Worm (Caenorhabditis elegans): ENCODE data around the gene F26A1.1.

F26A1.1 gene

DNA sequence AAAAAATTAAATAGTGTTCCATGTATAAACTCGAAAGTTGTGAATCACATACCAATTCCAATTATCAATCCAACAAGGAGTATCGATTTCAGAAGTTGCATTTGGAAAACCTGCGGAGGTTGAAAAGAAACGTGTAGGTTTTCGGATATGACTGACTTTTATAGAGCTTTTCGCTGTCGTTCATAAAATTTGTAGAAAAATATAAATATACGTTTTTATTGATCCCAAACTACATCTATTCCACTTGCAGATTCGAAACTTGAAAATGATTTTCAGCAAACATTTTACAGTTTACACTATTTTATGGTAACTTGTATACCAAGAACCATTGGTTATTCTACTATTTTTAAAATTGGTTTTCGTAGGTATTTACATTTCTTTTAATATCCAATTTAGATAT lies 8.1 kb upstream of the F26A1.1 start, which contains the start of gene clec-156:
Gene clec-156 (minus strand): TSS at position 101 of the 400 bp plus-strand sequence.
- TF ChIP-seq him-1 (tag; optimal IDR thresholded peaks at IDR 0.05) (no peak), dao-5 (tag; optimal IDR thresholded peaks at IDR 0.05) (no peak), W03F9.2 (tag; optimal IDR thresholded peaks at IDR 0.05) (no peak)

DNA sequence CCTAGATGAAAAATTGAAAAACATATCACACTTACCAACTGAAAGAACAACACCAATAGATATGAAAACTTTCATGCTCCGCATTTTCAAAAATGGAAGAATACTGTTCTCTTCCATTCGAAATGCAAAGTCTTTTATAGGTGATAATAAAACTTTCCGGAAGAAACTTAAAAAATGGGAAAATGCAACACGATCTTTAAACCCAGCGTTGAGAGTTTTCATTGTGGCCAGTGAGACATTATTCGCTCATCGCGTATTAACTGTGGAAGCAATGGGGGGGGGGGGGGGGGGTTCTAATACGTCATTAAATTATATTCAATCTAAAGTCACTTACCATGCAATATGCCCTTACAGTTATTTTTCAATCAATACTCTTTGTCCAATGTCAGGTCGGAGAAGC lies 6.0 kb upstream of the F26A1.1 start, which contains the start of the genes clec-157 and fkh-5:
Gene clec-157 (minus strand): TSS at position 101 of the 400 bp plus-strand sequence.
Gene fkh-5 (plus strand): TSS at position 336 of the 400 bp plus-strand sequence.
- TF ChIP-seq him-1 (tag; optimal IDR thresholded peaks at IDR 0.05) (no peak), dao-5 (tag; optimal IDR thresholded peaks at IDR 0.05) (no peak), W03F9.2 (tag; optimal IDR thresholded peaks at IDR 0.05) (no peak)

DNA sequence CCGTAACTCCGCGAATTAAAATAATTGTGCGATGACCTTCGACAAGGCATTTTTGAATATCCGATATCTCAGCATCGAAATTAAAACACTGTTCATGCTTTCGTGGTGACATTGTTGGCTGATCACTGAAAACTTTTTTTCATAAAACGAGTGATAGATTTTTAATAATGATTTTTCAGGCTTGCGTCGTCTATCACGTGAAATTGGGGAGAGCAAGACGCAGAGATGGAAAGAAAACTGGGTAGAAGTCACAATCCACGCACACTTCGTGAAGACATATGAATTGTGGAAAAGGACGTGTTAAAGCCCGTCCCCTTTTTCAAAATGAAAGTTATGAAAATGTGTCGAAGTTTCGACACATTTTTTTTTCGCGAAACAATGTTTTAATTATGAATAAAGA lies 568 bp upstream of the F26A1.1 start, which contains the start of gene nonu-1:
Gene nonu-1 (minus strand): TSS at position 169 of the 400 bp plus-strand sequence.
- TF ChIP-seq him-1 (tag; optimal IDR thresholded peaks at IDR 0.05) (no peak), dao-5 (tag; optimal IDR thresholded peaks at IDR 0.05) (no peak), W03F9.2 (tag; optimal IDR thresholded peaks at IDR 0.05) (no peak)

DNA sequence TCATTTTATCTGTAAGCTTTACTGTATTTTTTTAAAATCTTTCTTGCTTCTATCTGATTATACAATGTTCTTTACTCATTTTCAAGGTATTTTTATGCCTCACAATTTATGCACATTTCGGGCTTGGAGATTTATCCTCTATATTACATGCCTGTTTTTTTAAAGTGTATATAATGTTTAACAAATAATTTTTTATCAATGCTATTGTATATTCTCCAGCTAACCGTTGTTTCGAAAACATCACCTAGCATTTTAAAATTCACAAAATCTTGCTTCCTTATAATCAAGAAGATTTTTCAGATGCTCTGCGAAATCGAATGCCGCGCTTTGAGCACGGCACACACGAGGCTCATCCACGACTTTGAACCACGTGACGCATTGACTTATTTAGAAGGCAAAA lies 1.7 kb downstream of the F26A1.1 start, which contains the start of gene ced-4:
Gene ced-4 (plus strand): TSS at position 301 of the 400 bp plus-strand sequence.
- TF ChIP-seq dao-5 (tag; optimal IDR thresholded peaks at IDR 0.05) (no peak), him-1 (tag; optimal IDR thresholded peaks at IDR 0.05) (no peak)

DNA sequence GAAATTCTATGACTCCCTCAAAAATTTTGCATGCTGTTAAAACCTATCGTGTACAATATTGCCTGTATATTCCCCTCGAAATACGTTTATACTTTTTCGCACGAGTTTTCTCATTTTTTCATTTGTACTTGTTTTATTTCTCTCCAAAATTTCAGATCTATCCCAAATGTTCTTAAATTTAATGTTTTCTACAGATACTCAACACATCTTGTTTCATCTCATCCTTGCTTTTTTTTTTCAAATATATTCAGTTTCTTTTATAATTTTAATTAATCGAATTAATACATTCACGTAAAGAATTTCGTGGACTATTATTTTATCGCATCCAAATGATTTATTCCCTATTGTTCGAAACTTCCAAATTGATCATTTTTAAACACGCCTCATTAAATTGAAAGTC lies 4.6 kb downstream of the F26A1.1 start, which contains the start of gene C35D10.8:
Gene C35D10.8 (plus strand): TSS at position 301 of the 400 bp plus-strand sequence.
- no peak for TF ChIP-seq dao-5 (tag; optimal IDR thresholded peaks at IDR 0.05)
- no peak for TF ChIP-seq him-1 (tag; optimal IDR thresholded peaks at IDR 0.05)
- TF ChIP-seq W03F9.2 (tag; optimal IDR thresholded peaks at IDR 0.05), result no peak

DNA sequence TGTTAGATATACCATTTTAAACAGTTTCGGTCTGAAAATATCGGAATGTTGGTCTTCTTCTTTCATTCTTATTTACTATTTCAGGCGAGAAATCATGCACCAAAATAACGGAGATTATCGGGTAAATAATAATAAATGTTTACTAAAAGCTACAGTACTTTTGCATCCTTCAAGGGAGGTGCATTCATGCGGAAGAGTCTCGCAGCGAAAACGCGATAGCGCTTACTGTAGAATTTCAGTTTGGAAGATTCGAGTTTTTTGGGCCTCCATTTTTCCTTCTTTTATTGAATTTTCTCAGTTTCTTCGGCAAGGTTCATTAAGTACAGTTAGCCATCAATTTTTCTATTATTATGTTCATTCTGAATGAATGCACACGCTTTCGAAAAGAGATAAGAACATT lies 5.8 kb downstream of the F26A1.1 start, which contains the start of gene C35D10.7:
Gene C35D10.7 (plus strand): TSS at position 85 of the 400 bp plus-strand sequence.
- TF ChIP-seq dao-5 (tag; optimal IDR thresholded peaks at IDR 0.05) (no peak), W03F9.2 (tag; optimal IDR thresholded peaks at IDR 0.05) (no peak)

DNA sequence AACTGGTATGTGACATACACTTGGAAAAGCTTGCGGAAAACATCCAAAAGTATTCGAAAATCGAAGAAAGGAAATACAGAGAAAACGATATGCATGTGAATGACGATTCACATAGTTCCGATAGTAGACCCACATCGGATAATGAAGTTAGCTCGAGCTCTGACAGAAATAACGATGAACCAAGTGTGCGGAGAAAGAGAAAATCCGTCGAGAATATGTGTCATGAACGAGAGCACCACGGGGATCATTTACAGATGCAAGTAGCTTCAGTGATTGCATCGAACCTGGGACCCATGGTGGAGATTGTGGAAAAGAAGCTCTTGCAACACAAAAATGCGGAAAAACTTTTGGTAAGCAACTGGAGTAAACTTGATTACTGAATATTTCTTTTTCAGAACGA lies 6.7 kb downstream of the F26A1.1 start:
- TF ChIP-seq W03F9.2 (tag; optimal IDR thresholded peaks at IDR 0.05), result no peak
- no peak for TF ChIP-seq him-1 (tag; optimal IDR thresholded peaks at IDR 0.05)
- TF ChIP-seq dao-5 (tag; optimal IDR thresholded peaks at IDR 0.05), result no peak

DNA sequence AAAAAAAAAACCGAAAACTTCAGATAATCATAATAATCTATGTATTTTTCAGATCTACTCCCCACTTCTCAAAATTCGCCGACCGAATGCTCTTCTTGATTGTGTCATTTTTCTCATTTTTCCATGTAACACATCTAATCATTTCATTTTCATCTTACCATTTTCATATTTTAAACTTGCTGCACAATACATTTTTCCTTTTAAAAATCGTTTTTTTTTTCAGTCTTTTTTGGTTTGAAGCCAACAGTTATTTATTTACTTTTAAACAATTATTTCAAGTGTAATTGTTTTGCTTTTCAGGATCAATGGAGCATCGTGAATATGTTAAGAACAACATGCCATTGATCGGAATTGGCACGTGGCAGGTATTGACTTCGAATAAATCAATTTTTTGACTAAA lies 8.7 kb downstream of the F26A1.1 start, which contains the start of gene C35D10.6:
Gene C35D10.6 (plus strand): TSS at position 301 of the 400 bp plus-strand sequence.
- TF ChIP-seq W03F9.2 (tag; optimal IDR thresholded peaks at IDR 0.05) (no peak), dao-5 (tag; optimal IDR thresholded peaks at IDR 0.05) (no peak), him-1 (tag; optimal IDR thresholded peaks at IDR 0.05) (no peak)

DNA sequence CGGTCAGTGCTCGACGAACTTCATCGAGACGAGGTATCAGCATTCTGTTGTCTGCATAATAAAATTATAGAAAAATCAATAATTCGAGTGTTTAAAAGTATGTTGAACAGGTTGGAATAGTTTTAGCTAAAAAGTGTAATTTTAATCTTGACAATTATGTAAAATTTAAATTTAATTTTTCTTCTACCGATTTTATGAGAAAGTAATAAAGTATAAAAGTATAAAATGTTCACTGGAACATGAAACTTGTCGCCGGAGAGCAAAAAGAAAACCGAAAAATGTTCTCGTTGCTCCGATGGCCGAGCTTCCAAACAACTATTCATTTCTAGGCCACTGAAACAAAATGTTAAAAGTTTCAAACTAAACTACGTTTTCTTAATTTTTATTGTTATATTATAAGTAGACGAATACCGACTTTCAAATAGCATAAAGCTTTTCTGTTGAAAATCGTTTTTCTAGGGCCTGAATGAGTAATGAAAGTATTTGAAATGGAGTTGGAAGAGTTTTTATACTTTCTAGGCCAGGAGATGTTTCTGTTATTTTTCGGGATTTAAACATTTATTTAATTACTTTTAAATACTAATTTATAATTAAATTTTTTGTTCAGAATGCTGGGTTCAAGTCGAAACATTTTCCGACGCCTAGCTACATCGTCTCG lies 11.6 kb downstream of the F26A1.1 start, which contains the start of the genes C35D10.10 and C35D10.5:
Gene C35D10.10 (minus strand): TSS at position 51 of the 658 bp plus-strand sequence.
Gene C35D10.5 (plus strand): TSS at position 608 of the 658 bp plus-strand sequence.
- TF ChIP-seq W03F9.2 (tag; optimal IDR thresholded peaks at IDR 0.05), result no peak
- no peak for TF ChIP-seq him-1 (tag; optimal IDR thresholded peaks at IDR 0.05)

DNA sequence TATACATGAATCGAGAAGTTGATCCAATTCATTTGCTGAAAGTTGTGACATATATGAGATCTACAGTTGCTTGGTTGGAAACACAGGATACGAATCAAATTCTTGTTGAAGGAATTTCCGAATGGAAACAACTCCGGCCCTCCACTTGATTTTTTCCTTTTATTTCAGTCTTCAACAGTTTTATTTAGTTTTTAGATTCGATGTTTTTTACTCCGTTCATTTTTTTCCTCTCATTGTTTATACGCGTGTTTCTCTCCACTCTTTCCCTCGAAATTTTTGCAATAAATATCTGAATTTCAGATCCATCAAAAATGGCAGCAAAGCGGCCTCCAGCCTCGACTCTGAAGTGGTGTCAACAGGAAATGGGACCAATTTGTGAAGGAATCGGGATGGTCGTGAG lies 12.8 kb downstream of the F26A1.1 start, which contains the start of gene coq-8:
Gene coq-8 (plus strand): TSS at position 301 of the 400 bp plus-strand sequence.
- no peak for TF ChIP-seq W03F9.2 (tag; optimal IDR thresholded peaks at IDR 0.05)
- no peak for TF ChIP-seq him-1 (tag; optimal IDR thresholded peaks at IDR 0.05)

DNA sequence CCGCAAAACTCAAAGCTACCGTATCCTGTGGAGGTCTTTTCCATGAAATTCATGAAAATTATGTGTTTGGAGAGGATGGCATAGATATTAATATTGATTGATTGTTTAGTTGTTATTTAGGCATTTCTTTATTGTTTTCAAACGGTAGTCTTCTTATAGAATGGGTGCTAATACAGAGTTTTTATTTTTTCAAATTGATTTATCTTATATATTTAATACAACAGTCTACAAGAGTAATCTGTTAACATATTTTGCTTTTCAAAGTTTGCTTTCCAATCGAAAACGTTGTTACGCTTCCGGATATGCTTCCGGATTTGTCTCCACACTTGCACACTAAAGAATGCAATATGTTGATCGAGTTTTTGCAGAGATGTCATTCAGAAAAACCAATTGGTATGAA lies 16.5 kb downstream of the F26A1.1 start, which contains the start of gene C35D10.17:
Gene C35D10.17 (plus strand): TSS at position 301 of the 400 bp plus-strand sequence.
- no peak for TF ChIP-seq dao-5 (tag; optimal IDR thresholded peaks at IDR 0.05)
- TF ChIP-seq W03F9.2 (tag; optimal IDR thresholded peaks at IDR 0.05), result no peak
- TF ChIP-seq him-1 (tag; optimal IDR thresholded peaks at IDR 0.05), result no peak

DNA sequence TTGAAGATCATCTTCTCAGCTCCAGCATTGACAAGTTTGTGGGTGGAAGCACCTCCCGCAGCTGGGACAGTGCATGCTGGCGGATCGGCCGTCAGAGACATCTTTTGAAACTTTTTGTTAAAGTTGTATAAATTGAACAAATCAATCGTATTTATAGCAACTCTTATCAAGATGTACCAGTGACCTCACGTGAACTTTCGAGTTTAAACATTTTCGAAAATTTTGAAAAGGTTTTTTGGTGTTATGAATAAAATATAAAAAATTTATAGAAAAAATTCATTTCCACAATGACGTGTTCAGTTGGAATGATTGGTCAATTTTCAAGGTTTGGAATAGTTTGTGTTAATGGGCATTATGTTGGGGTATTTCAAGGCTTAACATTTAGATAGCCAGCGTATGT lies 18.3 kb downstream of the F26A1.1 start, which contains the start of the genes msd-4 and C35D10.3:
Gene msd-4 (minus strand): TSS at position 101 of the 400 bp plus-strand sequence.
Gene C35D10.3 (plus strand): TSS at position 279 of the 400 bp plus-strand sequence.
- TF ChIP-seq W03F9.2 (tag; optimal IDR thresholded peaks at IDR 0.05) (no peak), him-1 (tag; optimal IDR thresholded peaks at IDR 0.05) (no peak), dao-5 (tag; optimal IDR thresholded peaks at IDR 0.05) (no peak)

DNA sequence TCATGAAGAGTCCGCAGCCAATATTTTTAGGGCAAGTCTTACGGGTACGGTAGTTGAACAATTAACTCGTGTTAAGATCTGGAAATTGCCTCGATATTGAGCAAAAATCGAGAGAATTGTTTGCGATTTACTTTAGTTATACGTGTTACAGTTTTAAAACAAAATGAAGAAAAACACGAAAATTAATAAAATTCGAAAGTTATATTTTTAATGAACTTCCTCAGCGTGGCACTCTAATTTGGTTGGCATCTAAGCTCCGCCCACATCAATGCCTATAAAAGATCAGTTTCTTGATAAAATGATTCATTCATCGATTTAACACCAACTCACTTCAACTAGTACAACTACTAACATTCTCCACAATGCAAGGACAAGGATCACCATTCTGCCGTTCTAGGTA lies 20.2 kb downstream of the F26A1.1 start, which contains the start of gene gipc-1:
Gene gipc-1 (plus strand): TSS at position 301 of the 400 bp plus-strand sequence.
- no peak for TF ChIP-seq W03F9.2 (tag; optimal IDR thresholded peaks at IDR 0.05)
- no peak for TF ChIP-seq him-1 (tag; optimal IDR thresholded peaks at IDR 0.05)
- no peak for TF ChIP-seq dao-5 (tag; optimal IDR thresholded peaks at IDR 0.05)

DNA sequence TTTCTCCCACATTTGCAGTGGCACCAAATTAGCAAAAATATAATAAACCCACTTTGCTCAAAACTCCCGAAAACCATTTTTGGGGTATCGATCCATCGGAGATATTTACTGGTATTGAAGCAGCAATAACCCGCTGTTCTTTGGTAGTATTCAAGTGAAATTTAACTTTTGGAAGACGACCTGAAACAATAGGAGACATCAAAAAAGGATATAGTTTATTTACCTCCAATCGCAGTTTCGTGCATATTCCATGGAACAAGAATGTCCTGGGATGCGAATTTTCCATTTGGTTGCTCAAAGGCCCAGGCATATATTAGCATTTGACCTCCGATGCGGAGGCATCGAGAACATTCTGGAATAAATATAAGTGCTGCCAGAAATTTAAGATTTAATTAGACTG lies 23.1 kb downstream of the F26A1.1 start:
- TF ChIP-seq dao-5 (tag; optimal IDR thresholded peaks at IDR 0.05), result no peak
- no peak for TF ChIP-seq W03F9.2 (tag; optimal IDR thresholded peaks at IDR 0.05)
- TF ChIP-seq him-1 (tag; optimal IDR thresholded peaks at IDR 0.05), result no peak
